Worm (Caenorhabditis elegans) whole organism, young adult: ENCODE data around the gene col-148.

Source experiments
- B0336.3 ChIP-seq: fragments of 200-800 bp; sonication (Bioruptor generic); IDR thresholded peaks from 2 replicates; pipeline ENCODE4 v1.3.6; 2022; ENCODE audit warnings: missing genetic modification characterization, missing compliant biosample characterization
- C06A6.2 ChIP-seq: fragments of 200-800 bp; sonication (Bioruptor generic); conservative IDR thresholded peaks from 2 replicates; pipeline ENCODE4 v1.3.6; 2022; ENCODE audit warnings: missing genetic modification characterization, missing compliant biosample characterization
- F10E7.11 ChIP-seq: sonication (generic microtip); optimal IDR thresholded peaks from 2 replicates; lab custom pipeline; 2017; ENCODE audit warnings: mild to moderate bottlenecking, missing genetic modification characterization, moderate library complexity, missing compliant biosample characterization
- F23B12.7 ChIP-seq: sonication (generic microtip); optimal IDR thresholded peaks from 2 replicates; lab custom pipeline; 2017; ENCODE audit warnings: missing genetic modification characterization, mild to moderate bottlenecking, missing compliant biosample characterization, antibody characterized with exemption, moderate library complexity; ENCODE audit not compliant: insufficient read depth
- F49E8.2 ChIP-seq: sonication (generic microtip); optimal IDR thresholded peaks from 3 replicates; lab custom pipeline; 2017; ENCODE audit warnings: missing genetic modification characterization, mild to moderate bottlenecking, missing compliant biosample characterization, antibody characterized with exemption, moderate library complexity; ENCODE audit not compliant: insufficient read depth
- F57A8.1 ChIP-seq: fragments of 200-800 bp; sonication (Bioruptor generic); optimal IDR thresholded peaks from 2 replicates; lab custom pipeline; 2018; ENCODE audit warnings: mild to moderate bottlenecking, missing genetic modification characterization, moderate library complexity, missing compliant biosample characterization
- K11D2.4 ChIP-seq: fragments of 200-800 bp; sonication (Bioruptor generic); IDR thresholded peaks from 2 replicates; pipeline ENCODE4 v1.3.6; 2022; ENCODE audit warnings: missing genetic modification reagents, missing genetic modification characterization, missing compliant biosample characterization
- Y56A3A.18 ChIP-seq: fragments of 200-800 bp; sonication (Bioruptor generic); IDR thresholded peaks from 2 replicates; pipeline ENCODE4 v1.3.6; 2022; ENCODE audit warnings: missing genetic modification reagents, missing genetic modification characterization, missing compliant biosample characterization
- Y95B8A.8 ChIP-seq: fragments of 200-800 bp; sonication (Bioruptor generic); IDR thresholded peaks from 2 replicates; pipeline ENCODE4 v1.3.6; 2022; ENCODE audit warnings: missing genetic modification reagents, missing genetic modification characterization, missing compliant biosample characterization
- ama-1 ChIP-seq, 3 experiments: fragments of 150-350 bp in 1 of 3; sonication (generic microtip) in 2 of 3; optimal IDR thresholded peaks; 2 replicates each; lab custom pipeline; 2014 to 2018; ENCODE audit warnings: missing biosample characterization in 2 of 3, missing genetic modification characterization in 2 of 3, missing genetic modification reagents in 2 of 3
- attf-3 ChIP-seq: fragments of 200-800 bp; sonication (Bioruptor generic); conservative IDR thresholded peaks from 2 replicates; pipeline ENCODE4 v1.3.6; 2022; ENCODE audit warnings: missing genetic modification reagents, missing genetic modification characterization, missing compliant biosample characterization
- attf-6 ChIP-seq: fragments of 200-800 bp; sonication (Bioruptor generic); IDR thresholded peaks from 2 replicates; pipeline ENCODE4 v1.3.6; 2022; ENCODE audit warnings: missing genetic modification reagents, missing genetic modification characterization, missing compliant biosample characterization
- ccch-3 ChIP-seq: fragments of 200-800 bp; sonication (Bioruptor generic); optimal IDR thresholded peaks from 2 replicates; lab custom pipeline; 2018; ENCODE audit warnings: mild to moderate bottlenecking, missing genetic modification characterization, missing compliant biosample characterization
- cebp-1 ChIP-seq, 2 experiments: fragments of 200-800 bp in 1 of 2; sonication (Bioruptor generic) in 1 of 2; sonication (generic microtip) in 1 of 2; IDR thresholded peaks in 1 of 2; optimal IDR thresholded peaks in 1 of 2; 2 replicates each; pipeline versions ENCODE4 v1.3.6 to Lab custom; 2017 to 2022; ENCODE audit warnings: missing compliant biosample characterization in 2 of 2, missing genetic modification characterization in 2 of 2, mild to moderate bottlenecking in 1 of 2, missing genetic modification reagents in 1 of 2, moderate library complexity in 1 of 2
- cebp-2 ChIP-seq: fragments of 200-800 bp; sonication (Bioruptor generic); IDR thresholded peaks from 2 replicates; pipeline ENCODE4 v1.3.6; 2022; ENCODE audit warnings: missing genetic modification characterization, missing compliant biosample characterization
- ceh-100 ChIP-seq: fragments of 200-800 bp; sonication (Bioruptor generic); IDR thresholded peaks from 2 replicates; pipeline ENCODE4 v1.3.6; 2022; ENCODE audit warnings: missing genetic modification reagents, missing genetic modification characterization, missing compliant biosample characterization
- ceh-27 ChIP-seq: fragments of 200-800 bp; sonication (Bioruptor generic); optimal IDR thresholded peaks from 2 replicates; lab custom pipeline; 2018; ENCODE audit warnings: mild to moderate bottlenecking, missing genetic modification characterization, moderate library complexity, missing compliant biosample characterization
- ekl-4 ChIP-seq: fragments of 200-800 bp; sonication (Bioruptor generic); IDR thresholded peaks from 2 replicates; pipeline ENCODE4 v1.3.6; 2022; ENCODE audit warnings: missing genetic modification reagents, missing genetic modification characterization, missing compliant biosample characterization
- him-1 ChIP-seq: sonication (generic microtip); optimal IDR thresholded peaks from 2 replicates; lab custom pipeline; 2016; ENCODE audit warnings: missing genotype, missing genetic modification reagents, missing genetic modification characterization, missing compliant biosample characterization
- hmg-20 ChIP-seq: fragments of 200-800 bp; sonication (Bioruptor generic); IDR thresholded peaks from 2 replicates; pipeline ENCODE4 v1.3.6; 2022; ENCODE audit warnings: missing genetic modification reagents, missing genetic modification characterization, missing compliant biosample characterization
- hsf-1 ChIP-seq: fragments of 200-800 bp; sonication (Bioruptor generic); IDR thresholded peaks from 2 replicates; pipeline ENCODE4 v1.3.6; 2022; ENCODE audit warnings: missing genetic modification reagents, missing genetic modification characterization, missing compliant biosample characterization
- lag-1 ChIP-seq: fragments of 200-800 bp; sonication (Bioruptor generic); IDR thresholded peaks from 2 replicates; pipeline ENCODE4 v1.3.6; 2022; ENCODE audit warnings: missing genetic modification reagents, missing genetic modification characterization, missing compliant biosample characterization
- let-526 ChIP-seq: fragments of 200-800 bp; sonication (Bioruptor generic); IDR thresholded peaks from 2 replicates; pipeline ENCODE4 v1.3.6; 2022; ENCODE audit warnings: missing genetic modification reagents, missing genetic modification characterization, missing compliant biosample characterization
- lin-35 ChIP-seq, 3 experiments: fragments of 150-350 bp in 2 of 3; sonication (generic microtip) in 1 of 3; optimal IDR thresholded peaks; 2 replicates each; lab custom pipeline; 2014 to 2018; ENCODE audit warnings: missing biosample characterization in 3 of 3, missing genetic modification characterization in 3 of 3, missing genetic modification reagents in 3 of 3
- lin-40 ChIP-seq: sonication (generic microtip); optimal IDR thresholded peaks from 2 replicates; lab custom pipeline; 2016; ENCODE audit warnings: missing genetic modification characterization, mild to moderate bottlenecking, missing compliant biosample characterization, missing genotype, missing genetic modification reagents
- lin-54 ChIP-seq: fragments of 200-800 bp; sonication (Bioruptor generic); optimal IDR thresholded peaks from 2 replicates; lab custom pipeline; 2018; ENCODE audit warnings: mild to moderate bottlenecking, missing genetic modification characterization, missing compliant biosample characterization
- madf-10 ChIP-seq: sonication (generic microtip); optimal IDR thresholded peaks from 2 replicates; lab custom pipeline; 2016; ENCODE audit warnings: mild to moderate bottlenecking, missing genetic modification characterization, missing compliant biosample characterization
- madf-6 ChIP-seq: fragments of 200-800 bp; sonication (Bioruptor generic); IDR thresholded peaks from 2 replicates; pipeline ENCODE4 v1.3.6; 2022; ENCODE audit warnings: missing genetic modification reagents, missing genetic modification characterization, missing compliant biosample characterization
- madf-8 ChIP-seq: fragments of 200-800 bp; sonication (Bioruptor generic); conservative IDR thresholded peaks from 2 replicates; pipeline ENCODE4 v1.3.6; 2022; ENCODE audit warnings: missing genetic modification reagents, missing genetic modification characterization, missing compliant biosample characterization
- mxl-1 ChIP-seq: sonication (generic microtip); optimal IDR thresholded peaks from 2 replicates; lab custom pipeline; 2016; ENCODE audit warnings: missing genetic modification characterization, missing compliant biosample characterization
- repo-1 ChIP-seq: sonication (generic microtip); optimal IDR thresholded peaks from 2 replicates; lab custom pipeline; 2017; ENCODE audit warnings: mild to moderate bottlenecking, missing genetic modification characterization, missing compliant biosample characterization
- rpc-1 ChIP-seq, 2 experiments: fragments of 150-350 bp in 1 of 2; sonication (generic microtip) in 1 of 2; optimal IDR thresholded peaks; 2 replicates each; lab custom pipeline; 2014 to 2018; ENCODE audit warnings: missing biosample characterization in 1 of 2, missing genetic modification characterization in 1 of 2, missing genetic modification reagents in 1 of 2, missing genotype in 1 of 2
- sdz-38 ChIP-seq: sonication (generic microtip); optimal IDR thresholded peaks from 2 replicates; lab custom pipeline; 2016; ENCODE audit warnings: missing genotype, missing genetic modification characterization, missing compliant biosample characterization
- snpc-4 ChIP-seq, 5 experiments: fragments of 150-350 bp in 1 of 5; sonication (generic microtip) in 4 of 5; optimal IDR thresholded peaks; 2 replicates each; lab custom pipeline; 2014 to 2018; ENCODE audit warnings: missing genetic modification characterization in 5 of 5, missing biosample characterization in 3 of 5, antibody characterized with exemption in 2 of 5, mild to moderate bottlenecking in 2 of 5, missing compliant biosample characterization in 2 of 5, missing genotype in 2 of 5, moderate library complexity in 2 of 5, missing genetic modification reagents in 1 of 5
- unc-62 ChIP-seq: fragments of 150-350 bp; optimal IDR thresholded peaks from 2 replicates; lab custom pipeline; 2014; ENCODE audit warnings: missing biosample characterization, missing genetic modification reagents, missing genetic modification characterization
- zfh-2 ChIP-seq: fragments of 200-800 bp; sonication (Bioruptor generic); conservative IDR thresholded peaks from 2 replicates; pipeline ENCODE4 v1.3.6; 2022; ENCODE audit warnings: missing genetic modification reagents, missing genetic modification characterization, missing compliant biosample characterization
- ztf-25 ChIP-seq: fragments of 200-800 bp; sonication (Bioruptor generic); IDR thresholded peaks from 2 replicates; pipeline ENCODE4 v1.3.6; 2022; ENCODE audit warnings: missing genetic modification reagents, missing genetic modification characterization, missing compliant biosample characterization
- ztf-3 ChIP-seq: fragments of 200-800 bp; sonication (Bioruptor generic); optimal IDR thresholded peaks from 2 replicates; lab custom pipeline; 2018; ENCODE audit warnings: mild to moderate bottlenecking, missing genetic modification characterization, missing compliant biosample characterization

Gene col-148

DNA sequence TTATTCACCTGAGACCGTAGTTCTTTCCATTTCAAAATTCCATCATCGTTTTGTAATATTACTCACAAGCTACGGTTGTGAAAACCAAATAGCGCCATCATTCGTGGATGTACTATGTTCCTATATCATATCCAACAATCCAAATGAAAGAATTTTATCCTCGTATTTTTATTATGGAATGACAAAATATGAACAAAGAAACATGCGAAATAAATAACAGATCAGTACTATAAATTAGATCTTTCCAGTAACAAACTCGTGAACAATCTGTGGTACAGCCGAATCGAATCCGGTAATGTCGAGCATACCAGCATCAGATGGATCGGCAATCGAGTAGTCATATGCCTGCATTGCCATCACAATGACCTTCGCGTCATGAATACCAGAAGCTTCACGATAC lies 11.1 kb downstream of the col-148 start:
- TF ChIP-seq F10E7.11 (no peak), ceh-27 (GFP tag; lab: Kevin White, UChicago) (no peak), him-1 (tag; lab: Kevin White, UChicago) (peak; percentile 25), F57A8.1 (GFP tag; lab: Kevin White, UChicago) (no peak), F49E8.2 (tag; lab: Kevin White, UChicago) (peak; percentile 10), lin-35 (GFP tag; optimal IDR thresholded peaks at IDR 0.05; lab: Kevin White, UChicago) (no peak), unc-62 (no peak), cebp-1 (GFP tag; IDR thresholded peaks at IDR 0.05; lab: Robert Waterston, UW) (no peak; the same call in 1 of the 2 replicates), cebp-1 (tag; optimal IDR thresholded peaks at IDR 0.05; lab: Kevin White, UChicago) (peak; percentile 24), madf-10 (tag; lab: Kevin White, UChicago) (no peak), ztf-25 (GFP tag; lab: Robert Waterston, UW) (no peak), K11D2.4 (GFP tag; lab: Robert Waterston, UW) (no peak), ztf-3 (GFP tag; lab: Kevin White, UChicago) (no peak), hmg-20 (GFP tag; lab: Robert Waterston, UW) (no peak), lin-40 (tag; lab: Kevin White, UChicago) (no peak), snpc-4 (GFP tag; optimal IDR thresholded peaks at IDR 0.05; lab: Kevin White, UChicago) (no peak), snpc-4 (tag; optimal IDR thresholded peaks at IDR 0.05; lab: Kevin White, UChicago) (no peak), ceh-100 (GFP tag; lab: Robert Waterston, UW) (no peak), madf-8 (GFP tag; lab: Robert Waterston, UW) (no peak), attf-6 (GFP tag; lab: Robert Waterston, UW) (no peak), hsf-1 (GFP tag; lab: Robert Waterston, UW) (no peak), lag-1 (no peak), let-526 (GFP tag; lab: Robert Waterston, UW) (no peak), lin-54 (no peak), repo-1 (tag; lab: Kevin White, UChicago) (no peak), zfh-2 (GFP tag; lab: Robert Waterston, UW) (no peak), cebp-2 (GFP tag; lab: Robert Waterston, UW) (no peak), attf-3 (GFP tag; lab: Robert Waterston, UW) (no peak), B0336.3 (GFP tag; lab: Robert Waterston, UW) (peak; percentile 53; the same call in 1 of the 2 replicates), ccch-3 (no peak), madf-6 (GFP tag; lab: Robert Waterston, UW) (0 out of 2 replicates have a peak, but pooled peaks have one; percentile 11), mxl-1 (tag; lab: Kevin White, UChicago) (no peak), C06A6.2 (GFP tag; lab: Robert Waterston, UW) (no peak), Y56A3A.18 (peak; percentile 44; the same call in 1 of the 2 replicates), ama-1 (optimal IDR thresholded peaks at IDR 0.05; lab: Kevin White, UChicago) (no peak), ama-1 (GFP tag; optimal IDR thresholded peaks at IDR 0.05; lab: Kevin White, UChicago) (peak in 1 of 2 experiments; percentile 64), F23B12.7 (tag; lab: Kevin White, UChicago) (no peak), Y95B8A.8 (GFP tag; lab: Robert Waterston, UW) (peak; percentile 67; the same call in 1 of the 2 replicates), rpc-1 (optimal IDR thresholded peaks at IDR 0.05; lab: Kevin White, UChicago) (no peak), rpc-1 (tag; optimal IDR thresholded peaks at IDR 0.05; lab: Kevin White, UChicago) (no peak), ekl-4 (no peak), sdz-38 (no peak)
- TF ChIP-seq, all 124 proteins: peak for 8
